Fruit fly (Drosophila melanogaster) Kc167 (cell line): Measurements from ENCODE around the gene CG5853.

Source experiments
- Myc ChIP-seq: fragments of >200 bp; optimal IDR thresholded peaks from 2 replicates; lab custom pipeline; 2017; ENCODE audit warnings: missing external identifiers
- Sin3A ChIP-seq: fragments of >200 bp; optimal IDR thresholded peaks from 2 replicates; lab custom pipeline; 2018; ENCODE audit warnings: missing external identifiers
- h ChIP-seq: fragments of >200 bp; optimal IDR thresholded peaks from 3 replicates; lab custom pipeline; 2018; ENCODE audit warnings: missing external identifiers
- insv ChIP-seq: fragments of >200 bp; optimal IDR thresholded peaks from 3 replicates; lab custom pipeline; 2018; ENCODE audit warnings: missing external identifiers
- psq ChIP-seq: fragments of >200 bp; optimal IDR thresholded peaks from 2 replicates; lab custom pipeline; 2017; ENCODE audit warnings: missing external identifiers
- ttk ChIP-seq: sonication (Bioruptor generic); optimal IDR thresholded peaks from 2 replicates; lab custom pipeline; 2017; ENCODE audit warnings: missing external identifiers

The CG5853 gene

dm6 chr2L:9946051-9946450 is 1.4 kb downstream of the CG5853 start:
- TF ChIP-seq psq (lab: Kevin White, UChicago) (no peak), insv (lab: Kevin White, UChicago) (no peak), Sin3A (no peak), Myc (lab: Kevin White, UChicago) (no peak), h (lab: Kevin White, UChicago) (no peak), ttk (lab: Kevin White, UChicago) (no peak)

dm6 chr2L:9945086-9945485 is 2.4 kb downstream of the CG5853 start:
- TF ChIP-seq h (lab: Kevin White, UChicago), result no peak
- TF ChIP-seq psq (lab: Kevin White, UChicago), result no peak
- TF ChIP-seq Sin3A, result no peak
- no peak for TF ChIP-seq insv (lab: Kevin White, UChicago)
- no peak for TF ChIP-seq Myc (lab: Kevin White, UChicago)
- TF ChIP-seq ttk (lab: Kevin White, UChicago), result no peak

DNA sequence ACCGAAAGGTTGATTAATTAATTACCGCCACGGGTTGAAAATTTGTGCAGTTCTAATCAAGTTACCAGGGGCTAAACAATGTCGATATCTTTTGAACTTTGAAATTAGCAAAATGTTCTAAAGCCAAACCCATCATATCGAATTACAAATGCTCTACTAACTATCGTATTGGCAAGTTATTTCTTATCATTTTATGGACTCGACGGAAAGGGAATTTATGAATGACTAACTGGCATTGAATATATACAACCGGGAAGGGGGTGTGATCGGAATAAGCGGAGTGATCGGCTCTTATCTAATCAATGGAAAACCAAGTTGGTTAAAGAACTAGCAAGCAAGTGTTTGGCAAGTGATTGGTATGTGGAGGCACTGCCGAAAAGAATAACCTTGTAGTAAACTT is 3.9 kb downstream of the CG5853 start:
- no peak for TF ChIP-seq h (lab: Kevin White, UChicago)
- TF ChIP-seq psq (lab: Kevin White, UChicago), result no peak
- no peak for TF ChIP-seq insv (lab: Kevin White, UChicago)
- no peak for TF ChIP-seq Myc (lab: Kevin White, UChicago)
- TF ChIP-seq Sin3A, result no peak
- no peak for TF ChIP-seq ttk (lab: Kevin White, UChicago)

- TF ChIP-seq Sin3A (no peak), Myc (lab: Kevin White, UChicago) (no peak), psq (lab: Kevin White, UChicago) (no peak), ttk (lab: Kevin White, UChicago) (no peak), insv (lab: Kevin White, UChicago) (no peak), h (lab: Kevin White, UChicago) (no peak)
Observed at dm6 chr2L:9938631-9939256, 8.7 kb downstream of the CG5853 start, which contains the start of the genes Datp and CG4619. TSS of gene Datp (minus strand) at chr2L:9938790. TSS of gene CG4619 (plus strand) at chr2L:9938863.

dm6 chr2L:9937908-9938307 is 9.5 kb downstream of the CG5853 start, which contains the start of gene Arglu1:
TSS of gene Arglu1 (minus strand) at chr2L:9938134.
- no peak for TF ChIP-seq ttk (lab: Kevin White, UChicago)
- no peak for TF ChIP-seq Myc (lab: Kevin White, UChicago)
- TF ChIP-seq insv (lab: Kevin White, UChicago), result no peak
- TF ChIP-seq h (lab: Kevin White, UChicago), result no peak
- no peak for TF ChIP-seq Sin3A
- no peak for TF ChIP-seq psq (lab: Kevin White, UChicago)

- TF ChIP-seq psq (lab: Kevin White, UChicago), result no peak
- no peak for TF ChIP-seq Myc (lab: Kevin White, UChicago)
- TF ChIP-seq insv (lab: Kevin White, UChicago), result no peak
- no peak for TF ChIP-seq Sin3A
- TF ChIP-seq h (lab: Kevin White, UChicago), result no peak
- TF ChIP-seq ttk (lab: Kevin White, UChicago), result no peak
Observed at dm6 chr2L:9933063-9933462, 14.4 kb downstream of the CG5853 start, which contains the start of gene Cpr30F. TSS of gene Cpr30F (minus strand) at chr2L:9933163.

DNA sequence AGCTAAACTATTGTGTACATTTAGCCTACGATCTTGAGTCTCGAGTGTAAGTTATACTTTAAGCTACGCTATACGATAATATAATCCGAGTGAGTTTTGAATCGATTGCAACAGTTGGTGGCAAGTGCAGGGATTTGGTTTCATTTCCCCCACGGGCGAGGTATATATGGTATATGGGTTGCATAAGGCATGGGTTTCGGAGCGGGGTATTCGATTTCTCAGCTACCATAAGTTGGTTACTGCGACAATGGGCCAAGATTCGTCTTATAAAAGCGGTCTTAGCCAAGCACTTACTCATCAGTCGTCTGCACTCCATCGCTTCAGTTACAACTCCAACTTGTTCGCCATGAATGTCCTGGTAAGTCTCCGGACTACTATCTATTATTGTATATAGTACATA is 17.2 kb downstream of the CG5853 start, which contains the start of gene CG42367:
CG42367 (plus strand) TSS at position 301 of the 400 bp plus-strand sequence.
- TF ChIP-seq ttk (lab: Kevin White, UChicago) (no peak), Sin3A (no peak), Myc (lab: Kevin White, UChicago) (no peak), h (lab: Kevin White, UChicago) (no peak), insv (lab: Kevin White, UChicago) (no peak), psq (lab: Kevin White, UChicago) (no peak)

DNA sequence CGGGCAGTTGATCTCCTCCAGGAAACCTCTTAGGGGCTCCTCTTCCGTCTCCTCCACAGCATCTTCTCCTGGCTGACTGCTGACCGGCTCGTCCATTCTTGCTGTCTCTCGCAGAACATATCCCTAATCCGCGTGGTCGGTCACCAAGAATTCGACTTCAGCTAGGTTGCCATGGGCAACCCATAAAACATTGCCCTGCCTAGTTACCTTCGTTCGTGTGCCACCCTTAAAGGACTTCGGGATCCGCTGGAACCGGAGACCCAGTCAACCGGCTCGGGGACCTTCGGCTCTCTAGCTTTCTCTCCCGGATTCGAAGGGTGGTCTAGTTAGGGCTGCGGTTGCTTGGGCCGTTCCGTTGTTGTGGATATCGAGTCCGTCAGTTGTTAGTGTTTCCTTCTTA is 22.7 kb downstream of the CG5853 start, which contains the start of the genes TbCMF46 and CG42366:
TbCMF46 (minus strand) TSS at position 101 of the 400 bp plus-strand sequence.
CG42366 (plus strand) TSS at position 397 of the 400 bp plus-strand sequence.
- no peak for TF ChIP-seq insv (lab: Kevin White, UChicago)
- no peak for TF ChIP-seq h (lab: Kevin White, UChicago)
- TF ChIP-seq ttk (lab: Kevin White, UChicago), result no peak
- no peak for TF ChIP-seq psq (lab: Kevin White, UChicago)
- TF ChIP-seq Myc (lab: Kevin White, UChicago), result no peak
- no peak for TF ChIP-seq Sin3A

DNA sequence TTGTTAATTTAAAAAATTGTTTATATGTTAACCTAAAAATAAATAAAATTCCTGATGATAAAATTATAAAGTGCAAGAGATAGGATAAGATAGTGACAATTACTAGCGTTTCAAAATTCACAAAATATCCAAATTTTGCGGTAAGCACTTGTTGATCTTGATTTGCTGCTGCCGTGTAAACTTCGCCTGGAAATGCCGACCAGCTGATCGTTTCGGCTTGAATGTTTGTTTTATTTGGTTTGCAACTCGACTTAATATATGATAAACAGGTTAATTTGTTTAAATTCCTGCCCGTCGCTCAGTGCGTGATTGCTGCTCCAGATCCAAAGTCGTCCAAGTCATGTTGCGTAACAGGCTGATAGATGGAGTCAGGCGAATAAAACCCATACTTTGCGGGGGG is 26.0 kb downstream of the CG5853 start, which contains the start of gene CG4592:
CG4592 (plus strand) TSS at position 233 of the 400 bp plus-strand sequence.
- TF ChIP-seq Sin3A, result no peak
- no peak for TF ChIP-seq psq (lab: Kevin White, UChicago)
- no peak for TF ChIP-seq insv (lab: Kevin White, UChicago)
- no peak for TF ChIP-seq Myc (lab: Kevin White, UChicago)
- TF ChIP-seq ttk (lab: Kevin White, UChicago), result no peak
- TF ChIP-seq h (lab: Kevin White, UChicago), result no peak

dm6 chr2L:9919949-9920348 is 27.5 kb downstream of the CG5853 start, which contains the start of gene CG4594:
TSS of gene CG4594 (plus strand) at chr2L:9920160.
- TF ChIP-seq Sin3A (no peak), ttk (lab: Kevin White, UChicago) (no peak), h (lab: Kevin White, UChicago) (no peak), insv (lab: Kevin White, UChicago) (no peak), psq (lab: Kevin White, UChicago) (no peak), Myc (lab: Kevin White, UChicago) (no peak)

dm6 chr2L:9919218-9919617 is 28.2 kb downstream of the CG5853 start:
- no peak for TF ChIP-seq ttk (lab: Kevin White, UChicago)
- no peak for TF ChIP-seq psq (lab: Kevin White, UChicago)
- no peak for TF ChIP-seq Myc (lab: Kevin White, UChicago)
- no peak for TF ChIP-seq insv (lab: Kevin White, UChicago)
- TF ChIP-seq Sin3A, result no peak
- no peak for TF ChIP-seq h (lab: Kevin White, UChicago)
